Worm (Caenorhabditis elegans): ENCODE measurements around the gene C45B11.8.

DNA sequence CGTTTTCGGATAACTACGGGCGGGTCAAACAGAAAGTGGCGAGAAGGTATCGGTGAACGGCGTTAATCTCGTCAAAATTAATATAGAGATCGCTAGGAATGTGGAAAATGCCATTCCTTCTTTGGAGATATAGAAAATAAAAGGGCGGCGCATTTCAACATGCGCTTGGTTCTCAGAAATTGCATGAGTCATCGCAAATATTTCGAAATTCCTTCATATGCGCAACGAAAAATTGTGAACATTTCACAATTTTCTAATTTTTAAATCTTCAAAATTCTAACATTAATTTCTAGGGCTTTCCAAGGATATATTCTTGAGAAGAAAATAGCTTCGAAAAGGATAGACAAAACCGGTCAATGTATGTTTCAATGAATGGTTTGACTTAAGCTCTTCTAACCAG lies 38.3 kb downstream of the C45B11.8 start:
- TF ChIP-seq ama-1 (optimal IDR thresholded peaks at IDR 0.05) (no peak), sea-1 (GFP tag; conservative IDR thresholded peaks at IDR 0.05) (no peak), F13C5.2 (tag; optimal IDR thresholded peaks at IDR 0.05) (no peak), hnd-1 (tag; optimal IDR thresholded peaks at IDR 0.05) (no peak), scrt-1 (GFP tag; IDR thresholded peaks at IDR 0.05) (no peak), ets-7 (tag; optimal IDR thresholded peaks at IDR 0.05) (no peak)

All from whole organism, early embryonic.